Fruit fly (Drosophila melanogaster) whole organism: ENCODE measurements around the gene Erk7.

ENCODE experiments used
- Dll ChIP-seq: fragments of >200 bp; optimal IDR thresholded peaks from 2 replicates; lab custom pipeline; 2017
- pan ChIP-seq: fragments of >200 bp; optimal IDR thresholded peaks from 2 replicates; lab custom pipeline; 2017
- psq ChIP-seq: fragments of >200 bp; optimal IDR thresholded peaks from 2 replicates; lab custom pipeline; 2017
- usp ChIP-seq: fragments of >200 bp; optimal IDR thresholded peaks from 2 replicates; lab custom pipeline; 2017; ENCODE audit warnings: missing biosample characterization, missing genetic modification characterization, mixed read lengths

DNA sequence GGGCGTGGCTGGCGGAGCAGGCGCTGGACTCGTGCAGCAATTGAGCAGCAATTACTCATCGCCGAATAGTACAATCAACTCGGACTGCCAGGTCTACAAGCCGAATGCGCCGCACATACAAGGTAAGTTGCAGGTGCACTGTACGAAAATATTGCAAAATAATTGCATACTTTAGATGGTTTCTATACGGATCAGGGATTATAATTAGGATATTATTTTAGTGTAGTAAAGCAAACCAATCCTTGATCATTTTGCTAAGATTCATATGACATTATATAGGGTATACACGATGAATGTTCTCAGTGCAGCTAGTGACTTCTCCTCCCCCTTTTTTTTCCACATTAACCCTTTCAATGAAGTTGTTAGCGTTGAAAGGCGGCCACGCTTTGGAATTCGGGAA lies 28.0 kb upstream of the Erk7 start:
- TF ChIP-seq pan (lab: Kevin White, UChicago) (no peak), psq (lab: Kevin White, UChicago) (no peak), usp (no peak), Dll (no peak)
